Worm (Caenorhabditis elegans): ENCODE results near the gene C15H9.11.

The C15H9.11 gene

DNA sequence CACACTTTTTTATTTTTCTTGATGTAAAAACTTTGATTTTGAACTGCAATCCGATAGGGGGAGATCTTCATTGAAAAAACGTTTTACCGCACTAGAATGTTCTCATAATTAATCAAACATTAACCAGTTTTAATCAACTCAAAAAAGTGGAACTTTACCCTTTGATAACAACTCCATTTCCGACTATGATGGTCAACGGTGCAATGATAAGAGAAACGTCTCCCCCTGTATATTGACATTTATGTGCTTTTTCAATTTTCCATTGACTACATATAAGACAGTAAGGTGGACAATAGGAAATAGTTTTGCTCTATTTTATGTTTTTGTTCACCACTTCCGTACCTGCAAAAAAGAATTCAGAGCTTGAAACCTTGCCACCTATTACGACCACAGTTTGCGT lies 4.8 kb downstream of the C15H9.11 start:
- TF ChIP-seq chd-7 (tag; optimal IDR thresholded peaks at IDR 0.05) (no peak), hlh-12 (tag; optimal IDR thresholded peaks at IDR 0.05) (no peak), nhr-80 (tag; optimal IDR thresholded peaks at IDR 0.05) (peak; percentile 66), Y79H2A.3 (GFP tag; conservative IDR thresholded peaks at IDR 0.05) (no peak), hmg-1.2 (GFP tag; IDR thresholded peaks at IDR 0.05) (no peak), ceh-91 (GFP tag; IDR thresholded peaks at IDR 0.05) (no peak), sptf-2 (GFP tag; optimal IDR thresholded peaks at IDR 0.05) (no peak), athp-1 (tag; optimal IDR thresholded peaks at IDR 0.05) (no peak), hsf-1 (GFP tag; IDR thresholded peaks at IDR 0.05) (no peak), cebp-1 (GFP tag; IDR thresholded peaks at IDR 0.05) (no peak), cebp-1 (tag; optimal IDR thresholded peaks at IDR 0.05) (no peak), T26A5.8 (tag; optimal IDR thresholded peaks at IDR 0.05) (no peak), ztf-18 (tag; optimal IDR thresholded peaks at IDR 0.05) (no peak), unc-62 (GFP tag; optimal IDR thresholded peaks at IDR 0.05) (peak; percentile 53), snpc-3.4 (tag; optimal IDR thresholded peaks at IDR 0.05) (no peak), Y67H2A.10 (GFP tag; conservative IDR thresholded peaks at IDR 0.05) (no peak), him-1 (tag; optimal IDR thresholded peaks at IDR 0.05) (no peak), nhr-27 (tag; optimal IDR thresholded peaks at IDR 0.05) (no peak), lsl-1 (GFP tag; optimal IDR thresholded peaks at IDR 0.05) (no peak)

DNA sequence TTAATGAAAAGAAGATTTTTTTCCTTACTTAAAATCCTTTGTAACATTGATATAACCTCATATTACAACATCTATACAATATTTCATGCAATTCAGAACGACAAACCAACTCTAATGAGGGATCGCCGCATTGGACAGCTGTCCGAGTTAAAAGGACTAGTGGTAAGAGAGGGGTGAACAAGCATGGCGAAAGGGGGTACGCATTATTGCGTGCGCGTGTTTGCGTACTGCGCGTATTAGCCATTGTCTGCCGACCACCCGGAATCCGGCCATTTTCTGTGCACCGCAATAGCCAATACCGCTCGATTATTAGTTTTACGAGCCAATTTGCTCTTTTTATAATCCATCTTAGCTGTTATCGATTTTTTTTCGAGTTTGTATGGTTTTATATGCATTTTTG lies 5.6 kb downstream of the C15H9.11 start, which contains the start of gene C15H9.4:
Gene C15H9.4, plus strand, starts transcription at position 93 of the 400 bp plus-strand sequence.
- TF ChIP-seq snpc-4 (GFP tag; optimal IDR thresholded peaks at IDR 0.05) (no peak), snpc-4 (tag; optimal IDR thresholded peaks at IDR 0.05) (no peak), Y95B8A.8 (GFP tag; IDR thresholded peaks at IDR 0.05) (no peak), lin-40 (tag; optimal IDR thresholded peaks at IDR 0.05) (peak; percentile 2), ceh-40 (GFP tag; IDR thresholded peaks at IDR 0.05) (no peak), K12H6.12 (tag; optimal IDR thresholded peaks at IDR 0.05) (no peak), Y53G8AR.9 (GFP tag; conservative IDR thresholded peaks at IDR 0.05) (no peak), cebp-1 (GFP tag; IDR thresholded peaks at IDR 0.05) (no peak), cebp-1 (tag; optimal IDR thresholded peaks at IDR 0.05) (peak; percentile 56), nfyb-1 (GFP tag; IDR thresholded peaks at IDR 0.05) (peak; percentile 71; the same call in 1 of the 2 replicates), lsl-1 (GFP tag; optimal IDR thresholded peaks at IDR 0.05) (no peak), hrde-1 (tag; optimal IDR thresholded peaks at IDR 0.05; ENCODE audit: borderline replicate concordance) (no peak), F23B12.7 (tag; optimal IDR thresholded peaks at IDR 0.05; ENCODE audit: insufficient read depth) (no peak), rpc-1 (optimal IDR thresholded peaks at IDR 0.05) (no peak), rpc-1 (tag; optimal IDR thresholded peaks at IDR 0.05) (no peak), mcd-1 (GFP tag; IDR thresholded peaks at IDR 0.05) (0 out of 2 replicates have a peak, but pooled peaks have one; percentile 8), atf-7 (tag; optimal IDR thresholded peaks at IDR 0.05) (no peak), C17E4.6 (GFP tag; IDR thresholded peaks at IDR 0.05) (no peak), repo-1 (tag; optimal IDR thresholded peaks at IDR 0.05) (peak; percentile 35), Y53F4B.3 (GFP tag; IDR thresholded peaks at IDR 0.05) (no peak), sdz-38 (tag; optimal IDR thresholded peaks at IDR 0.05) (no peak), F57A8.1 (GFP tag; optimal IDR thresholded peaks at IDR 0.05) (no peak), lin-54 (GFP tag; optimal IDR thresholded peaks at IDR 0.05) (no peak), let-526 (GFP tag; IDR thresholded peaks at IDR 0.05) (no peak), tlf-1 (GFP tag; optimal IDR thresholded peaks at IDR 0.05) (no peak), mes-4 (tag; optimal IDR thresholded peaks at IDR 0.05) (no peak), lin-26 (GFP tag; IDR thresholded peaks at IDR 0.05) (no peak), hsf-1 (GFP tag; IDR thresholded peaks at IDR 0.05) (no peak), tbp1 (GFP tag; optimal IDR thresholded peaks at IDR 0.05) (peak; percentile 26), ztf-26 (tag; optimal IDR thresholded peaks at IDR 0.05) (no peak), T26A5.8 (tag; optimal IDR thresholded peaks at IDR 0.05) (no peak), zfh-2 (GFP tag; conservative IDR thresholded peaks at IDR 0.05) (peak; percentile 31; the same call in 1 of the 2 replicates), ztf-3 (GFP tag; optimal IDR thresholded peaks at IDR 0.05) (no peak), aptf-2 (GFP tag; conservative IDR thresholded peaks at IDR 0.05) (no peak), F22D6.2 (tag; optimal IDR thresholded peaks at IDR 0.05) (no peak), nfya-2 (GFP tag; IDR thresholded peaks at IDR 0.05) (no peak)

All from whole organism, young adult.